Fruit fly (Drosophila melanogaster): ENCODE results near the gene CG15638.

- TF ChIP-seq Mio (GFP tag; optimal IDR thresholded peaks at IDR 0.05) (no peak), dl (GFP tag; optimal IDR thresholded peaks at IDR 0.05; ENCODE audit: insufficient read depth in 1 of 2, partially characterized antibody in 2 of 2) (peak in 1 of 2 experiments; percentile 55), sv (GFP tag; optimal IDR thresholded peaks at IDR 0.05) (no peak), psq (GFP tag; optimal IDR thresholded peaks at IDR 0.05) (no peak), Myc (optimal IDR thresholded peaks at IDR 0.05) (no peak), Sp1 (GFP tag; optimal IDR thresholded peaks at IDR 0.05) (peak; percentile 50), tai (GFP tag; optimal IDR thresholded peaks at IDR 0.05) (no peak), usp (GFP tag; optimal IDR thresholded peaks at IDR 0.05) (no peak), N (GFP tag; optimal IDR thresholded peaks at IDR 0.05) (no peak), Abd-B (GFP tag; optimal IDR thresholded peaks at IDR 0.05) (no peak), rgr (GFP tag; optimal IDR thresholded peaks at IDR 0.05) (no peak)
Observed at dm6 chr2L:13549973-13550458, 14.4 kb upstream of the CG15638 start, which contains the start of gene kuz.
